Worm (Caenorhabditis elegans) whole organism, L2 larva: ENCODE data around the gene ncs-6.

Experiments used
- F13H6.1 ChIP-seq: sonication (generic microtip); optimal IDR thresholded peaks from 2 replicates; lab custom pipeline; 2016; ENCODE audit warnings: missing genetic modification characterization, missing compliant biosample characterization
- ama-1 ChIP-seq: fragments of 150-350 bp; optimal IDR thresholded peaks from 2 replicates; lab custom pipeline; 2018; ENCODE audit warnings: inconsistent platforms
- blmp-1 ChIP-seq: sonication (generic microtip); optimal IDR thresholded peaks from 2 replicates; lab custom pipeline; 2017; ENCODE audit warnings: missing genetic modification characterization, mild to moderate bottlenecking, missing compliant biosample characterization, antibody characterized with exemption, moderate library complexity; ENCODE audit not compliant: insufficient read depth
- lin-13 ChIP-seq: fragments of 150-350 bp; optimal IDR thresholded peaks from 2 replicates; lab custom pipeline; 2014; ENCODE audit warnings: missing biosample characterization, missing genetic modification reagents, missing genetic modification characterization
- lin-39 ChIP-seq: fragments of 150-350 bp; optimal IDR thresholded peaks from 2 replicates; lab custom pipeline; 2014; ENCODE audit warnings: missing biosample characterization, missing genetic modification reagents, missing genetic modification characterization
- mbf-1 ChIP-seq: sonication (generic microtip); optimal IDR thresholded peaks from 2 replicates; lab custom pipeline; 2017; ENCODE audit warnings: missing biosample characterization, missing genetic modification characterization
- mdl-1 ChIP-seq, 2 experiments: fragments of 150-350 bp in 1 of 2; sonication (generic microtip) in 1 of 2; optimal IDR thresholded peaks; 2 replicates each; lab custom pipeline; 2017; ENCODE audit warnings: missing biosample characterization in 2 of 2, missing genetic modification characterization in 2 of 2
- nhr-12 ChIP-seq: fragments of 150-350 bp; optimal IDR thresholded peaks from 2 replicates; lab custom pipeline; 2014; ENCODE audit warnings: missing biosample characterization, missing genetic modification characterization
- nhr-25 ChIP-seq: fragments of 150-350 bp; sonication (generic microtip); optimal IDR thresholded peaks from 3 replicates; lab custom pipeline; 2014; ENCODE audit warnings: missing biosample characterization, missing genetic modification characterization
- nhr-77 ChIP-seq: fragments of 150-350 bp; optimal IDR thresholded peaks from 2 replicates; lab custom pipeline; 2014; ENCODE audit warnings: missing biosample characterization, missing genetic modification characterization
- unc-62 ChIP-seq: fragments of 150-350 bp; optimal IDR thresholded peaks from 2 replicates; lab custom pipeline; 2014; ENCODE audit warnings: missing biosample characterization, missing genetic modification reagents, missing genetic modification characterization
- zag-1 ChIP-seq: fragments of 150-350 bp; optimal IDR thresholded peaks from 2 replicates; lab custom pipeline; 2014; ENCODE audit warnings: missing biosample characterization, missing genetic modification characterization
- ztf-11 ChIP-seq: sonication (generic microtip); optimal IDR thresholded peaks from 2 replicates; lab custom pipeline; 2017; ENCODE audit warnings: missing biosample characterization, missing genetic modification characterization
- ztf-4 ChIP-seq: fragments of 150-350 bp; optimal IDR thresholded peaks from 2 replicates; lab custom pipeline; 2014; ENCODE audit warnings: missing biosample characterization, missing genetic modification characterization

DNA sequence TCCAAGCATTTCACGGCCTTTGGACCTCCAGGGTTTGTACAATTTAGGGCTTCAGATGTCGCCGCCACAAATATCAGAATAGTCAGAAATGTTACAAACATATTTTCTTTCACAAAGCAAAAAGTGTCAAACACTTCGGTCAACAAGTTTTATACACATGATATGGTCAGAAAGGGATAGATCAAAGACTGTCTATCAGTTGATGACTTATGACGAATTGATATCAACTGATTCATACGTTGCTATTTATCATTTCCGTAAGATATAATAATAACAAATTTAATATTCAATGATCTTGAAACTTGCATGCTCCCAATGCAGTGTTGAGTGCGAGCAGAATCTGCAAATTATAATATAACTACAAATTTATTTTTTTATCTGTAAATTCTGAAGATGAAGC lies 32.3 kb upstream of the ncs-6 start, which contains the start of gene W10G11.1:
- TF ChIP-seq ztf-11: no peak
- TF ChIP-seq zag-1: no peak
- TF ChIP-seq lin-13 (GFP tag; lab: Kevin White, UChicago): no peak
- no peak for TF ChIP-seq ama-1 (lab: Kevin White, UChicago)
- TF ChIP-seq nhr-25 (tag; lab: Kevin White, UChicago): no peak
- no peak for TF ChIP-seq blmp-1 (tag; lab: Kevin White, UChicago)
- TF ChIP-seq ztf-4 (tag; lab: Kevin White, UChicago): no peak
- no peak for TF ChIP-seq nhr-12 (tag; lab: Kevin White, UChicago)
- TF ChIP-seq unc-62 (GFP tag; lab: Kevin White, UChicago): no peak
- TF ChIP-seq mdl-1 (tag; optimal IDR thresholded peaks at IDR 0.05; lab: Kevin White, UChicago): no peak
- TF ChIP-seq nhr-77 (tag; lab: Kevin White, UChicago): no peak
- no peak for TF ChIP-seq mbf-1 (tag; lab: Kevin White, UChicago)
- TF ChIP-seq F13H6.1 (tag; lab: Kevin White, UChicago): no peak
- TF ChIP-seq lin-39 (tag; lab: Kevin White, UChicago): no peak
